Fruit fly (Drosophila melanogaster) whole organism, embryonic: ENCODE measurements around the gene CG14395.
A peak's percentile ranks its signal among the peaks of the same experiment; 100 is the strongest.
"Not testable (repeated sequence)": the region's sequence is repeated elsewhere in the genome, so short reads cannot be mapped to it uniquely, and the experiment has no call there.

Experiments used
- Aef1 ChIP-seq: fragments of 200-800 bp; sonication (Bioruptor generic); IDR thresholded peaks from 3 replicates; pipeline ENCODE4 v1.3.6; 2022; ENCODE audit warnings: missing biosample characterization, missing genetic modification characterization
- CG10543 ChIP-seq: fragments of 200-800 bp; sonication (Bioruptor generic); optimal IDR thresholded peaks from 3 replicates; lab custom pipeline; 2017; ENCODE audit warnings: missing biosample characterization, mild to moderate bottlenecking, missing genetic modification characterization, moderate library complexity
- CG11093 ChIP-seq: fragments of 200-800 bp; sonication (Bioruptor generic); IDR thresholded peaks from 3 replicates; pipeline ENCODE4 v1.3.6; 2022; ENCODE audit warnings: missing biosample characterization, missing genetic modification characterization
- CG11247 ChIP-seq: fragments of 200-800 bp; sonication (Bioruptor generic); IDR thresholded peaks from 2 replicates; pipeline ENCODE4 v1.3.6; 2022; ENCODE audit warnings: missing biosample characterization, missing genetic modification characterization
- CG14441 ChIP-seq: fragments of 200-800 bp; sonication (Bioruptor generic); IDR thresholded peaks from 2 replicates; pipeline ENCODE4 v1.3.6; 2022; ENCODE audit warnings: missing biosample characterization, missing genetic modification characterization
- CG14667 ChIP-seq: fragments of 200-800 bp; sonication (Bioruptor generic); IDR thresholded peaks from 2 replicates; pipeline ENCODE4 v1.3.6; 2022; ENCODE audit warnings: missing biosample characterization, missing genetic modification characterization
- CG14860 ChIP-seq: fragments of 200-800 bp; sonication (Bioruptor generic); IDR thresholded peaks from 3 replicates; pipeline ENCODE4 v1.3.6; 2022; ENCODE audit warnings: missing biosample characterization, missing genetic modification characterization; ENCODE audit not compliant: partially characterized antibody
- CG17802 ChIP-seq: fragments of 200-800 bp; sonication (Bioruptor generic); optimal IDR thresholded peaks from 2 replicates; lab custom pipeline; 2018; ENCODE audit warnings: missing biosample characterization, mild to moderate bottlenecking, missing genetic modification characterization, moderate library complexity
- CG34376 ChIP-seq: fragments of 200-800 bp; sonication (Bioruptor generic); optimal IDR thresholded peaks from 2 replicates; lab custom pipeline; 2018; ENCODE audit warnings: missing biosample characterization, mild to moderate bottlenecking, missing genetic modification characterization
- CG3847 ChIP-seq: fragments of 200-800 bp; sonication (Bioruptor generic); IDR thresholded peaks from 2 replicates; pipeline ENCODE4 v1.3.6; 2022; ENCODE audit warnings: missing biosample characterization, missing genetic modification characterization
- CG3995 ChIP-seq: fragments of 200-800 bp; sonication (Bioruptor generic); optimal IDR thresholded peaks from 3 replicates; lab custom pipeline; 2016; ENCODE audit warnings: missing biosample characterization, missing genetic modification characterization
- CG4730 ChIP-seq: fragments of 200-800 bp; sonication (Bioruptor generic); IDR thresholded peaks from 2 replicates; pipeline ENCODE4 v1.3.6; 2022; ENCODE audit warnings: missing biosample characterization, missing genetic modification characterization
- CG9609 ChIP-seq: fragments of 200-800 bp; sonication (Bioruptor generic); optimal IDR thresholded peaks from 3 replicates; lab custom pipeline; 2016; ENCODE audit warnings: missing biosample characterization, missing genetic modification characterization
- CG9797 ChIP-seq: fragments of 200-800 bp; sonication (Bioruptor generic); optimal IDR thresholded peaks from 3 replicates; lab custom pipeline; 2018; ENCODE audit warnings: missing biosample characterization, mild to moderate bottlenecking, missing genetic modification characterization
- CoRest ChIP-seq: fragments of 200-800 bp; sonication (Bioruptor generic); optimal IDR thresholded peaks from 3 replicates; lab custom pipeline; 2018; ENCODE audit warnings: missing biosample characterization, mild to moderate bottlenecking, missing genetic modification characterization, moderate library complexity
- Gug ChIP-seq: fragments of 200-800 bp; sonication (Bioruptor generic); IDR thresholded peaks from 4 replicates; pipeline ENCODE4 v1.3.6; 2022; ENCODE audit warnings: missing biosample characterization, missing genetic modification characterization
- Hmr ChIP-seq: fragments of 200-800 bp; sonication (Bioruptor generic); optimal IDR thresholded peaks from 3 replicates; lab custom pipeline; 2017; ENCODE audit warnings: mild to moderate bottlenecking, missing biosample characterization, missing genetic modification reagents, missing genetic modification characterization
- Hr3 ChIP-seq: fragments of 200-800 bp; sonication (Bioruptor generic); optimal IDR thresholded peaks from 3 replicates; lab custom pipeline; 2016; ENCODE audit warnings: missing biosample characterization, missing genetic modification characterization
- Hr78 ChIP-seq, 2 experiments: fragments of 200-800 bp in 1 of 2; fragments of >200 bp in 1 of 2; sonication (Bioruptor generic) in 1 of 2; optimal IDR thresholded peaks; 2 replicates each; lab custom pipeline; 2017 to 2019; ENCODE audit warnings: missing biosample characterization in 2 of 2, missing genetic modification characterization in 2 of 2, mild to moderate bottlenecking in 1 of 2, moderate library complexity in 1 of 2
- Sry-β ChIP-seq: fragments of 200-800 bp; sonication (Bioruptor generic); optimal IDR thresholded peaks from 2 replicates; lab custom pipeline; 2018; ENCODE audit warnings: missing biosample characterization, mild to moderate bottlenecking, missing genetic modification characterization, moderate library complexity
- Trl ChIP-seq, 3 experiments: fragments of >200 bp in 2 of 3; fragments of 200-800 bp in 1 of 3; sonication (Bioruptor generic) in 1 of 3; optimal IDR thresholded peaks; 2 replicates in 1 of 3; 3 replicates in 2 of 3; lab custom pipeline; 2016 to 2017; ENCODE audit warnings: missing biosample characterization in 1 of 3, missing genetic modification characterization in 1 of 3
- cwo ChIP-seq: fragments of 200-800 bp; sonication (Bioruptor generic); optimal IDR thresholded peaks from 3 replicates; lab custom pipeline; 2017; ENCODE audit warnings: missing biosample characterization, missing genetic modification characterization, mild to moderate bottlenecking, moderate library complexity, missing genetic modification reagents
- dysf ChIP-seq: fragments of 200-800 bp; sonication (Bioruptor generic); IDR thresholded peaks from 3 replicates; pipeline ENCODE4 v1.3.6; 2022; ENCODE audit warnings: missing biosample characterization, missing genetic modification characterization
- ftz-f1 ChIP-seq: fragments of 200-800 bp; sonication (Bioruptor generic); optimal IDR thresholded peaks from 2 replicates; lab custom pipeline; 2016; ENCODE audit warnings: missing biosample characterization, missing genetic modification characterization
- gfzf ChIP-seq: fragments of 200-800 bp; sonication (Bioruptor generic); optimal IDR thresholded peaks from 2 replicates; lab custom pipeline; 2016; ENCODE audit warnings: missing biosample characterization, mild to moderate bottlenecking, missing genetic modification characterization, moderate library complexity
- knrl ChIP-seq: fragments of 200-800 bp; sonication (Bioruptor generic); IDR thresholded peaks from 3 replicates; pipeline ENCODE4 v1.3.6; 2022; ENCODE audit warnings: missing biosample characterization, missing genetic modification characterization; ENCODE audit not compliant: partially characterized antibody
- lov ChIP-seq, 2 experiments: fragments of 200-800 bp in 1 of 2; fragments of >200 bp in 1 of 2; sonication (Bioruptor generic) in 1 of 2; IDR thresholded peaks in 1 of 2; optimal IDR thresholded peaks in 1 of 2; 2 replicates in 1 of 2; 3 replicates in 1 of 2; pipeline versions ENCODE4 v1.3.6 to Lab custom; 2017 to 2022; ENCODE audit warnings: missing biosample characterization in 1 of 2, missing genetic modification characterization in 1 of 2
- mam ChIP-seq: fragments of 200-800 bp; sonication (Bioruptor generic); optimal IDR thresholded peaks from 3 replicates; lab custom pipeline; 2016; ENCODE audit warnings: missing biosample characterization, missing genetic modification characterization
- nmo ChIP-seq: fragments of 200-800 bp; sonication (Bioruptor generic); optimal IDR thresholded peaks from 2 replicates; lab custom pipeline; 2018; ENCODE audit warnings: missing biosample characterization, mild to moderate bottlenecking, missing genetic modification characterization, moderate library complexity
- pnt ChIP-seq: fragments of 200-800 bp; sonication (Bioruptor generic); optimal IDR thresholded peaks from 3 replicates; lab custom pipeline; 2016; ENCODE audit warnings: missing biosample characterization, missing genetic modification characterization
- prd ChIP-seq, 3 experiments: fragments of >200 bp in 2 of 3; fragments of 200-800 bp in 1 of 3; sonication (Bioruptor generic) in 1 of 3; optimal IDR thresholded peaks in 2 of 3; IDR thresholded peaks in 1 of 3; 2 replicates in 2 of 3; 3 replicates in 1 of 3; pipeline versions ENCODE4 v1.3.6 to Lab custom; 2017 to 2022; ENCODE audit warnings: missing biosample characterization in 1 of 3, missing genetic modification characterization in 1 of 3
- row ChIP-seq: fragments of 200-800 bp; sonication (Bioruptor generic); IDR thresholded peaks from 3 replicates; pipeline ENCODE4 v1.3.6; 2022; ENCODE audit warnings: missing biosample characterization, missing genetic modification characterization
- sens ChIP-seq: fragments of 200-800 bp; sonication (Bioruptor generic); peaks from one replicate; lab custom pipeline; 2016; ENCODE audit warnings: missing biosample characterization, missing genetic modification characterization
- sug ChIP-seq: fragments of 200-800 bp; optimal IDR thresholded peaks from 2 replicates; lab custom pipeline; 2019; ENCODE audit warnings: missing biosample characterization, mild to moderate bottlenecking, missing genetic modification characterization, moderate library complexity
- tll ChIP-seq, 2 experiments: fragments of 200-800 bp in 1 of 2; fragments of >200 bp in 1 of 2; sonication (Bioruptor generic) in 1 of 2; optimal IDR thresholded peaks; 2 replicates each; lab custom pipeline; 2017 to 2019; ENCODE audit warnings: missing biosample characterization in 2 of 2, missing genetic modification characterization in 2 of 2, mild to moderate bottlenecking in 1 of 2, moderate library complexity in 1 of 2
- ttk ChIP-seq: fragments of 200-800 bp; sonication (Bioruptor generic); IDR thresholded peaks from 2 replicates; pipeline ENCODE4 v2.1.2; 2022; ENCODE audit warnings: missing biosample characterization, missing genetic modification characterization

Gene CG14395

DNA sequence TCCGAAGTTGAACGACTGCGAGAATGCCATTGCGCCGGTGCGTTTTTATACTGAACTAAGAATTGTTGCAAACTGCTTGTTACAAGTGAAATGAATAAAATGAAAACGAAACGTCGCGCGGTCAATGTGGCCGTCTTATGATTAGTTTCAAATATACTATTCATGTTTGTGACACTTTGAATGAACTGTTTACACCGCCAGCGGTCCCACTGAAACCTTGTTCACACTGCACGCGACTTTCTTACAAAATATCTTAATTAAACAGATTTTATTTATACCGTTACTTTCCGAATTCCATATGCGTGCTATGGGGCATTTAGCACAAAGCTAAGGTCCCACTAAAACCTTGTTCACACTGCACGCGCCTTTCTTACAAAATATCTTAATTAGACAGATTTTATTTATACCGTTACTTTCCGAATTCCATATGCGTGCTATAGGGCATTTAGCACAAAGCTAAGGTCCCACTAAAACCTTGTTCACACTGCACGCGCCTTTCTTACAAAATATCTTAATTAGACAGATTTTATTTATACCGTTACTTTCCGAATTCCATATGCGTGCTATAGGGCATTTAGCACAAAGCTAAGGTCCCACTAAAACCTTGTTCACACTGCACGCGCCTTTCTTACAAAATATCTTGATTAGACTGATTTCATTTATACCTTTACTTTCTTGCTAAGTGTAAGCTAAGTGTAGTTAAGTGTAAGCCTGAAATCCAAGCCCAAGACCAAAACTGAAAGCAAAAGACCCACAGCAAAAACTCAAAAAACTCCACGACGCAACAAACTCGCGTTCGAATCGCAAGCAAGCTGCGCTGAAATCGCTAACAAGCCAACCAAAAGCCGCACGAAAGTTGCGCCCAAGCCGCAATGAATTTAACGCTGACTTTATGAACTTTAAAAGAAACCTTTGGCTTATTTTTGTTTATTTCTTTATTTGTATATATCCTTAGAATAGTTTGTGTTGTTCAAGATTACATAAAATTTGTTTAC lies 49.8 kb downstream of the CG14395 start, which contains the start of gene PolQ (continued):
- peak; percentile 30; the same call in 1 of the 2 replicates for TF ChIP-seq CG14441 (GFP tag; lab: Robert Waterston, UW)
- TF ChIP-seq tll (GFP tag; optimal IDR thresholded peaks at IDR 0.05; lab: Kevin White, UChicago): peak in 1 of 2 experiments; percentile 86
- peak; percentile 49; the same call in 1 of the 2 replicates for TF ChIP-seq ttk (GFP tag; lab: Robert Waterston, UW)
- TF ChIP-seq Gug (GFP tag; lab: Robert Waterston, UW): peak; percentile 46; the same call in 2 of the 4 replicates
- TF ChIP-seq gfzf (GFP tag; lab: Kevin White, UChicago): peak; percentile 75
- TF ChIP-seq CoRest: peak; percentile 18
- peak; percentile 39; the same call in 1 of the 3 replicates for TF ChIP-seq Aef1 (GFP tag; lab: Robert Waterston, UW)
- peak; percentile 57 for TF ChIP-seq CG9797 (GFP tag; lab: Kevin White, UChicago)
- TF ChIP-seq CG4730: 0 out of 2 replicates have a peak, but pooled peaks have one; percentile 20
- peak; percentile 53 for TF ChIP-seq sens (GFP tag; lab: Kevin White, UChicago)
- peak; percentile 36 for TF ChIP-seq nmo (GFP tag; lab: Kevin White, UChicago)
- peak; percentile 76 for TF ChIP-seq Hmr
- peak; percentile 6 for TF ChIP-seq Hr3 (GFP tag; lab: Kevin White, UChicago)
- TF ChIP-seq mam: peak; percentile 29
- peak; percentile 69 for TF ChIP-seq CG17802 (tag; lab: Kevin White, UChicago)
- 0 out of 3 replicates have a peak, but pooled peaks have one; percentile 20 for TF ChIP-seq dysf (GFP tag; lab: Robert Waterston, UW)
- TF ChIP-seq Hr78 (GFP tag; optimal IDR thresholded peaks at IDR 0.05; lab: Kevin White, UChicago): peak in 1 of 2 experiments; percentile 26
- TF ChIP-seq prd (optimal IDR thresholded peaks at IDR 0.05; lab: Kevin White, UChicago): not testable (repeated sequence)
- peak; percentile 63; the same call in 1 of the 3 replicates for TF ChIP-seq prd (GFP tag; IDR thresholded peaks at IDR 0.05; lab: Robert Waterston, UW)
- peak; percentile 33; the same call in 1 of the 3 replicates for TF ChIP-seq knrl (GFP tag; lab: Robert Waterston, UW)
- TF ChIP-seq row (GFP tag; lab: Robert Waterston, UW): peak; percentile 74
- TF ChIP-seq CG14667: peak; percentile 23; the same call in 1 of the 2 replicates
- peak; percentile 22 for TF ChIP-seq pnt (GFP tag; lab: Kevin White, UChicago)
- peak; percentile 50 for TF ChIP-seq CG11247 (GFP tag; lab: Robert Waterston, UW)
- TF ChIP-seq CG11093 (GFP tag; lab: Robert Waterston, UW): peak; percentile 46; the same call in 1 of the 3 replicates
- TF ChIP-seq CG3995 (GFP tag; lab: Kevin White, UChicago): peak; percentile 15
- peak; percentile 62 for TF ChIP-seq CG3847 (GFP tag; lab: Robert Waterston, UW)

DNA sequence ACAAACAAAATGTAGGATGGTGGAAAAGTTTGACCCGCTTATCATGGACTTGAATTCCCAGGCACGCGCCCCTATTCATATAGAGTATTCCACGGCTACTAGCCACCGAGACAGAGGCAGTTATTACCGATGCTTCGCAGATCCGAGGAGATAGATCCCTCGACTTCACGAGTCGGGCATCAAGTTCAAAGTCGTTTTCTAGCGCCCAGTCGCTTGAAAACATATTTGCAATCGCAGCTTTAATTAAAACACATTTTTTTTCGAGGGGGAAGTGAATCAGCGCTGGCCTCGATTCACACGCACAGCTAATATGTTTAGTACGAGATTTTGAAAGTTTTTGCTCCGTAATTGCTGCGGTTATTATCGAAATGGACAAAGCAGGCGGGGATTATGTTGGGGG lies 52.6 kb downstream of the CG14395 start:
- TF ChIP-seq CG9609 (GFP tag; lab: Kevin White, UChicago) (no peak), CG34376 (GFP tag; lab: Kevin White, UChicago) (peak; percentile 85), lov (optimal IDR thresholded peaks at IDR 0.05; lab: Kevin White, UChicago) (no peak), lov (GFP tag; IDR thresholded peaks at IDR 0.05; lab: Robert Waterston, UW) (0 out of 3 replicates have a peak, but pooled peaks have one; percentile 14), CG10543 (peak; percentile 13), Trl (optimal IDR thresholded peaks at IDR 0.05; lab: Kevin White, UChicago) (no peak), Trl (GFP tag; optimal IDR thresholded peaks at IDR 0.05; lab: Kevin White, UChicago) (no peak), Sry-β (GFP tag; lab: Kevin White, UChicago) (no peak), sug (tag; lab: Kevin White, UChicago) (peak; percentile 60), ftz-f1 (GFP tag; lab: Kevin White, UChicago) (peak; percentile 15), CG14860 (GFP tag; lab: Robert Waterston, UW) (no peak), cwo (GFP tag; lab: Kevin White, UChicago) (peak; percentile 33)
